Worm (Caenorhabditis elegans): ENCODE data around the gene str-204.

DNA sequence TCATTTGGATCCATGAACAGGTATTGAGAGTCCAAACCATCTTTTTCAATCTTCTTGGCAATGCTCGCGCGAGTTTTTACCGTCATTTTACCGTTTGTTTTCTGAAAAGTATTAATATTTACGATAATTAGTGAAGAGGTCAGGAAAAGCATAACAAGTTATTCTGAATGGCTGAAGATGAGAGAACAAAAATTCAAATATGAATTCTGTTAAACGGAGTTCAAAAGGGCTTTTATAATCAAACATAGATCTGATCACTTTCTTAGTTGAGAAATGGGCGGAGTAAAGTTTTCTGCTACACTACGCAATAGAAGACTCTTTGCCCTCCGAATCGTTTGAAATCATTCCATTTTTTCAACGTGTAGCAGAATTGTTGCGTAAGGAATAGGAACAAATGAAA is 6.4 kb upstream of the str-204 start, which contains the start of gene fat-7:
- no peak for TF ChIP-seq ama-1 (optimal IDR thresholded peaks at IDR 0.05)
- TF ChIP-seq ceh-13 (GFP tag; optimal IDR thresholded peaks at IDR 0.05) = no peak
- no peak for TF ChIP-seq hmg-4 (GFP tag; optimal IDR thresholded peaks at IDR 0.05)
- no peak for TF ChIP-seq F13C5.2 (tag; optimal IDR thresholded peaks at IDR 0.05)
- TF ChIP-seq scrt-1 (GFP tag; IDR thresholded peaks at IDR 0.05) = no peak
- TF ChIP-seq tbx-37 (GFP tag; conservative IDR thresholded peaks at IDR 0.05) = no peak
- no peak for TF ChIP-seq flt-1 (GFP tag; IDR thresholded peaks at IDR 0.05)
- TF ChIP-seq B0310.2 (tag; optimal IDR thresholded peaks at IDR 0.05) = no peak
- TF ChIP-seq hnd-1 (tag; optimal IDR thresholded peaks at IDR 0.05) = no peak
